Worm (Caenorhabditis elegans): ENCODE measurements around the gene K03B4.9.

Gene K03B4.9

DNA sequence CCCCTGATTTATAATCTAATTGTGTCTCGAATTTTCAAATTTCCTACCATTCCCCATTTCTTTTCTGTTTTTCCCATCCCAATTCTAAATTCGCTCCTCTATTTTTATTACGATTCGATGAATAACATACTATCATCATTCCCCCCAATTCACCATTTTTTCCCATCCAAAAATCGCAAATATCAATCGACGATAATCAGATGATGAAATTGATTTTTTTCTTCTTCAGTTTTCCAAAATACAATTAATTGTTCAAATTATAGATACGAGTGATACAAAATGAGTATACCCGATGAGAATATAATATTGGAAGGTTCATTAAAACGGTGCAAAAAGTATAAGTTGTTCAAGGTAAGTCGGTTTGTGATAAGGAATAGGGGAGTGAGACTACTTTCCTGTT, 29.7 kb downstream of the K03B4.9 start, which contains the start of gene soc-1:
Gene soc-1 (plus strand): TSS at position 262 of the 400 bp plus-strand sequence.
- TF ChIP-seq fkh-2 (tag; optimal IDR thresholded peaks at IDR 0.05) (no peak), pha-4 (tag; optimal IDR thresholded peaks at IDR 0.05) (no peak), aly-2 (tag; optimal IDR thresholded peaks at IDR 0.05) (no peak), tbx-2 (tag; optimal IDR thresholded peaks at IDR 0.05) (no peak), mdl-1 (tag; optimal IDR thresholded peaks at IDR 0.05) (no peak), nhr-67 (tag; optimal IDR thresholded peaks at IDR 0.05) (no peak), lin-39 (tag; optimal IDR thresholded peaks at IDR 0.05) (no peak), ceh-28 (tag; optimal IDR thresholded peaks at IDR 0.05) (no peak), pqm-1 (tag; optimal IDR thresholded peaks at IDR 0.05) (no peak), nhr-12 (tag; optimal IDR thresholded peaks at IDR 0.05) (no peak), nhr-76 (tag; optimal IDR thresholded peaks at IDR 0.05) (no peak), eor-1 (tag; optimal IDR thresholded peaks at IDR 0.05) (no peak), nhr-77 (tag; optimal IDR thresholded peaks at IDR 0.05) (no peak), sea-2 (GFP tag; optimal IDR thresholded peaks at IDR 0.05) (no peak)

DNA sequence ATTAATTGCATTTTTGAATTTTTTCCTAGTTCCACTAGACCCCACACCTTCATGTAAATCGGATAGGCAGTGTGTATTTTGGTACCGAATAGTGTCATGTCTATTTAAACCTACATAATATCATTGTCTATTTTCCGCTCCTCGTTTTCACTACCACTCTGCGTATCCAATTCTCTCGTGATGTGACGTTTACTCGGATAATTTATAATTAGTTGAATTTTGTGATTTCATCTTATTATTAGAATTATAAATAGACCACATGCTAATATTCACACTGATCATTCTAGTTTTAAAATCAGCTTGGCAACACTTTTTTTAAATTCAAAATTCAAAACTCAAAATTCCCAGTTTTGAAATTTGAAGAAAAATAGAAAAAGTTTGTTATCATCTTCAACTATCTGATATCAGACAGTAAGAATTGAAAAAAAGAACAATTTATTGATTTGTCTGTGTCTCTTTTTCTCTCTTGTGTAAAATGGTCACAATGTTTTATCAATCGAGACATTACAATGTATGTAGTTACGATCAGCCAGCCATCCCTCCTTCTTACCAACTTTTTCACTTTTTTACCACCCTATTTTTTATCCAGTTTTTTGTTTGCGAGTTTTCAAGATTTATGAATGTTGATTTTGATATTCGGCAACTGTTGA, 31.8 kb downstream of the K03B4.9 start:
- TF ChIP-seq pha-4 (tag; optimal IDR thresholded peaks at IDR 0.05) (peak; percentile 14), elt-2 (tag; optimal IDR thresholded peaks at IDR 0.05) (peak; percentile 60), fos-1 (tag; optimal IDR thresholded peaks at IDR 0.05) (no peak), ceh-28 (tag; optimal IDR thresholded peaks at IDR 0.05) (peak; percentile 45)

- TF ChIP-seq hmg-11 (tag; optimal IDR thresholded peaks at IDR 0.05) (no peak), elt-3 (tag; optimal IDR thresholded peaks at IDR 0.05) (no peak), lsy-12 (tag; optimal IDR thresholded peaks at IDR 0.05) (no peak), mml-1 (tag; optimal IDR thresholded peaks at IDR 0.05) (no peak), nhr-43 (tag; optimal IDR thresholded peaks at IDR 0.05; ENCODE audit: poor library complexity, severe bottlenecking) (no peak), nhr-11 (tag; optimal IDR thresholded peaks at IDR 0.05) (no peak), lin-15B (tag; optimal IDR thresholded peaks at IDR 0.05) (no peak), skn-1 (tag; optimal IDR thresholded peaks at IDR 0.05) (no peak), aly-2 (tag; optimal IDR thresholded peaks at IDR 0.05) (no peak), zag-1 (tag; optimal IDR thresholded peaks at IDR 0.05) (no peak), fkh-2 (tag; optimal IDR thresholded peaks at IDR 0.05) (no peak), ceh-9 (tag; optimal IDR thresholded peaks at IDR 0.05) (no peak), egl-27 (tag; optimal IDR thresholded peaks at IDR 0.05) (no peak)
These were observed 35.2 kb downstream of the K03B4.9 start for ce11 chrV:4637153-4637552.

DNA sequence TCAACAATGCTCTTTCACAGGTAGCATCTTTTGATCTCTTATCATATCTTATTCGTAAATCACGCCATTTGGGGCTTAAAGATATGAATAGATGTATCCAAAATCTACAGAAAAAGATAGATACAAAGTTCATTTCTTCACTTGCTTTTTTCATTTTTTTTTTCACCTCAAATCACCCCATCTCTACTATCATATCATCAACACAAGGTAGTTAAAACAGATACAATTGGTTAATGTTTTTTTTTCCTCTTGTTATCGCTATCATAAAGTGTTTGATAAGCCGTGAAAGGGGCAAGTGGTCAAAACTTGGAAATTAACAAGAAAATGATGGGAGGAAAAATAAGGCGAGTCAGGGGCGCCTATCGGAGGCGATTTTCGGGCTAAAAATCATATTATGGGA, 42.1 kb downstream of the K03B4.9 start:
- TF ChIP-seq elt-2 (tag; optimal IDR thresholded peaks at IDR 0.05) = peak; percentile 77
- TF ChIP-seq R02D3.7 (tag; optimal IDR thresholded peaks at IDR 0.05) = peak; percentile 21
- no peak for TF ChIP-seq fkh-10 (GFP tag; optimal IDR thresholded peaks at IDR 0.05)
- peak; percentile 10 for TF ChIP-seq nhr-25 (tag; optimal IDR thresholded peaks at IDR 0.05)
- TF ChIP-seq nfya-1 (tag; optimal IDR thresholded peaks at IDR 0.05; ENCODE audit: insufficient read depth) = no peak
- peak; percentile 48 for TF ChIP-seq pqm-1 (tag; optimal IDR thresholded peaks at IDR 0.05)
- no peak for TF ChIP-seq jun-1 (tag; optimal IDR thresholded peaks at IDR 0.05)
- peak in 2 of 3 experiments; percentile 89 to 96 for TF ChIP-seq elt-3 (tag; optimal IDR thresholded peaks at IDR 0.05)
- TF ChIP-seq nhr-43 (tag; optimal IDR thresholded peaks at IDR 0.05; ENCODE audit: poor library complexity, severe bottlenecking) = peak; percentile 15

ce11 chrV:4628517-4628930, 43.9 kb downstream of the K03B4.9 start, which contains the start of gene pmt-2:
TSS of gene pmt-2 (plus strand) at chrV:4628580.
- TF ChIP-seq nhr-25 (tag; optimal IDR thresholded peaks at IDR 0.05) (peak; percentile 83), nhr-67 (tag; optimal IDR thresholded peaks at IDR 0.05) (no peak), nhr-76 (tag; optimal IDR thresholded peaks at IDR 0.05) (no peak), egl-27 (tag; optimal IDR thresholded peaks at IDR 0.05) (no peak), nhr-12 (tag; optimal IDR thresholded peaks at IDR 0.05) (no peak), fkh-2 (tag; optimal IDR thresholded peaks at IDR 0.05) (no peak), nhr-23 (tag; optimal IDR thresholded peaks at IDR 0.05) (peak; percentile 46), elt-1 (tag; optimal IDR thresholded peaks at IDR 0.05) (peak; percentile 99), tbx-2 (tag; optimal IDR thresholded peaks at IDR 0.05) (no peak), daf-12 (tag; optimal IDR thresholded peaks at IDR 0.05) (no peak), fos-1 (tag; optimal IDR thresholded peaks at IDR 0.05) (no peak), elt-3 (tag; optimal IDR thresholded peaks at IDR 0.05) (peak in 1 of 3 experiments; percentile 54), ceh-9 (tag; optimal IDR thresholded peaks at IDR 0.05) (no peak), elt-2 (tag; optimal IDR thresholded peaks at IDR 0.05) (peak; percentile 32), ceh-82 (tag; optimal IDR thresholded peaks at IDR 0.05) (no peak), nhr-77 (tag; optimal IDR thresholded peaks at IDR 0.05) (no peak), snpc-4 (tag; optimal IDR thresholded peaks at IDR 0.05) (no peak), hmg-11 (tag; optimal IDR thresholded peaks at IDR 0.05) (no peak), fkh-10 (GFP tag; optimal IDR thresholded peaks at IDR 0.05) (no peak), nfya-1 (tag; optimal IDR thresholded peaks at IDR 0.05; ENCODE audit: insufficient read depth) (peak; percentile 1), mdl-1 (tag; optimal IDR thresholded peaks at IDR 0.05) (no peak)
